Worm (Caenorhabditis elegans) whole organism, L2 larva: ENCODE data around the gene zhit-3.

Experiments used
- C34F6.9 ChIP-seq: fragments of 150-350 bp; optimal IDR thresholded peaks from 2 replicates; lab custom pipeline; 2014; ENCODE audit warnings: missing biosample characterization, missing genetic modification characterization
- F13H6.1 ChIP-seq: sonication (generic microtip); optimal IDR thresholded peaks from 2 replicates; lab custom pipeline; 2016; ENCODE audit warnings: missing genetic modification characterization, missing compliant biosample characterization
- R02D3.7 ChIP-seq: fragments of 150-350 bp; optimal IDR thresholded peaks from 2 replicates; lab custom pipeline; 2014; ENCODE audit warnings: missing biosample characterization, missing genetic modification characterization
- Y55F3AM.14 ChIP-seq: fragments of 200-800 bp; sonication (Bioruptor generic); optimal IDR thresholded peaks from 2 replicates; lab custom pipeline; 2018; ENCODE audit warnings: mild to moderate bottlenecking, missing genetic modification characterization, missing compliant biosample characterization
- ZK546.5 ChIP-seq: sonication (generic microtip); optimal IDR thresholded peaks from 2 replicates; lab custom pipeline; 2017; ENCODE audit warnings: missing biosample characterization, missing genetic modification characterization
- alr-1 ChIP-seq: fragments of 150-350 bp; optimal IDR thresholded peaks from 2 replicates; lab custom pipeline; 2014; ENCODE audit warnings: missing biosample characterization, missing genetic modification characterization
- aly-2 ChIP-seq: fragments of 150-350 bp; optimal IDR thresholded peaks from 2 replicates; lab custom pipeline; 2014; ENCODE audit warnings: missing biosample characterization, missing genetic modification characterization
- ama-1 ChIP-seq: fragments of 150-350 bp; optimal IDR thresholded peaks from 2 replicates; lab custom pipeline; 2018; ENCODE audit warnings: inconsistent platforms
- blmp-1 ChIP-seq: sonication (generic microtip); optimal IDR thresholded peaks from 2 replicates; lab custom pipeline; 2017; ENCODE audit warnings: missing genetic modification characterization, mild to moderate bottlenecking, missing compliant biosample characterization, antibody characterized with exemption, moderate library complexity; ENCODE audit not compliant: insufficient read depth
- ceh-16 ChIP-seq: fragments of 150-350 bp; optimal IDR thresholded peaks from 2 replicates; lab custom pipeline; 2014; ENCODE audit warnings: missing biosample characterization, missing genetic modification characterization
- ceh-82 ChIP-seq: fragments of 150-350 bp; optimal IDR thresholded peaks from 2 replicates; lab custom pipeline; 2014; ENCODE audit warnings: missing biosample characterization, missing genetic modification characterization
- crh-2 ChIP-seq: sonication (generic microtip); optimal IDR thresholded peaks from 2 replicates; lab custom pipeline; 2017; ENCODE audit warnings: missing biosample characterization, missing genetic modification characterization
- egl-27 ChIP-seq: sonication (generic microtip); optimal IDR thresholded peaks from 3 replicates; lab custom pipeline; 2017; ENCODE audit warnings: missing biosample characterization, missing genetic modification reagents, missing genetic modification characterization
- elt-1 ChIP-seq: fragments of 150-350 bp; optimal IDR thresholded peaks from 2 replicates; lab custom pipeline; 2014; ENCODE audit warnings: missing biosample characterization, missing genetic modification characterization
- elt-3 ChIP-seq: sonication (generic microtip); optimal IDR thresholded peaks from 2 replicates; lab custom pipeline; 2017; ENCODE audit warnings: missing biosample characterization, missing genetic modification characterization
- fos-1 ChIP-seq: fragments of 150-350 bp; optimal IDR thresholded peaks from 2 replicates; lab custom pipeline; 2014; ENCODE audit warnings: missing biosample characterization, missing genetic modification characterization
- gmeb-1 ChIP-seq: fragments of 150-350 bp; optimal IDR thresholded peaks from 2 replicates; lab custom pipeline; 2014; ENCODE audit warnings: missing biosample characterization, missing genetic modification characterization
- lin-11 ChIP-seq: fragments of 150-350 bp; sonication (generic microtip); optimal IDR thresholded peaks from 2 replicates; lab custom pipeline; 2014; ENCODE audit warnings: missing biosample characterization, missing genetic modification characterization, inconsistent platforms, mixed read lengths
- lin-13 ChIP-seq: fragments of 150-350 bp; optimal IDR thresholded peaks from 2 replicates; lab custom pipeline; 2014; ENCODE audit warnings: missing biosample characterization, missing genetic modification reagents, missing genetic modification characterization
- lin-39 ChIP-seq: fragments of 150-350 bp; optimal IDR thresholded peaks from 2 replicates; lab custom pipeline; 2014; ENCODE audit warnings: missing biosample characterization, missing genetic modification reagents, missing genetic modification characterization
- lsy-2 ChIP-seq, 2 experiments: fragments of 150-350 bp in 1 of 2; sonication (generic microtip) in 1 of 2; optimal IDR thresholded peaks; 2 replicates each; lab custom pipeline; 2014 to 2017; ENCODE audit warnings: missing biosample characterization in 2 of 2, missing genetic modification characterization in 2 of 2
- mab-5 ChIP-seq: fragments of 150-350 bp; optimal IDR thresholded peaks from 2 replicates; lab custom pipeline; 2014; ENCODE audit warnings: missing biosample characterization, missing genetic modification characterization
- mbf-1 ChIP-seq: sonication (generic microtip); optimal IDR thresholded peaks from 2 replicates; lab custom pipeline; 2017; ENCODE audit warnings: missing biosample characterization, missing genetic modification characterization
- mdl-1 ChIP-seq, 2 experiments: fragments of 150-350 bp in 1 of 2; sonication (generic microtip) in 1 of 2; optimal IDR thresholded peaks; 2 replicates each; lab custom pipeline; 2017; ENCODE audit warnings: missing biosample characterization in 2 of 2, missing genetic modification characterization in 2 of 2
- nhr-10 ChIP-seq: sonication (generic microtip); optimal IDR thresholded peaks from 2 replicates; lab custom pipeline; 2017; ENCODE audit warnings: missing biosample characterization, missing genetic modification characterization
- nhr-11 ChIP-seq: fragments of 150-350 bp; optimal IDR thresholded peaks from 2 replicates; lab custom pipeline; 2014; ENCODE audit warnings: missing biosample characterization, missing genetic modification characterization
- nhr-12 ChIP-seq: fragments of 150-350 bp; optimal IDR thresholded peaks from 2 replicates; lab custom pipeline; 2014; ENCODE audit warnings: missing biosample characterization, missing genetic modification characterization
- nhr-129 ChIP-seq: fragments of 150-350 bp; optimal IDR thresholded peaks from 2 replicates; lab custom pipeline; 2014; ENCODE audit warnings: missing biosample characterization, missing genetic modification characterization
- nhr-21 ChIP-seq: fragments of 150-350 bp; optimal IDR thresholded peaks from 2 replicates; lab custom pipeline; 2014; ENCODE audit warnings: missing biosample characterization, missing genetic modification characterization
- nhr-23 ChIP-seq: fragments of 150-350 bp; optimal IDR thresholded peaks from 2 replicates; lab custom pipeline; 2014; ENCODE audit warnings: missing biosample characterization, missing genetic modification reagents, missing genetic modification characterization
- nhr-237 ChIP-seq: fragments of 150-350 bp; optimal IDR thresholded peaks from 2 replicates; lab custom pipeline; 2014; ENCODE audit warnings: missing biosample characterization, missing genetic modification characterization
- nhr-25 ChIP-seq: fragments of 150-350 bp; sonication (generic microtip); optimal IDR thresholded peaks from 3 replicates; lab custom pipeline; 2014; ENCODE audit warnings: missing biosample characterization, missing genetic modification characterization
- nhr-6 ChIP-seq: fragments of 150-350 bp; optimal IDR thresholded peaks from 2 replicates; lab custom pipeline; 2014; ENCODE audit warnings: missing biosample characterization, missing genetic modification characterization
- nhr-77 ChIP-seq: fragments of 150-350 bp; optimal IDR thresholded peaks from 2 replicates; lab custom pipeline; 2014; ENCODE audit warnings: missing biosample characterization, missing genetic modification characterization
- peb-1 ChIP-seq: fragments of 150-350 bp; optimal IDR thresholded peaks from 2 replicates; lab custom pipeline; 2014; ENCODE audit warnings: missing biosample characterization, missing genetic modification characterization
- sem-4 ChIP-seq: fragments of 150-350 bp; optimal IDR thresholded peaks from 2 replicates; lab custom pipeline; 2014; ENCODE audit warnings: missing biosample characterization, missing genetic modification reagents, missing genetic modification characterization
- skn-1 ChIP-seq: sonication (generic microtip); optimal IDR thresholded peaks from 2 replicates; lab custom pipeline; 2017; ENCODE audit warnings: missing biosample characterization, missing genetic modification characterization
- sma-3 ChIP-seq: sonication (generic microtip); optimal IDR thresholded peaks from 2 replicates; lab custom pipeline; 2016; ENCODE audit warnings: missing genetic modification reagents, missing genetic modification characterization, missing compliant biosample characterization
- sma-9 ChIP-seq, 2 experiments: fragments of 150-350 bp in 1 of 2; sonication (generic microtip) in 1 of 2; optimal IDR thresholded peaks; 2 replicates each; lab custom pipeline; 2014 to 2016; ENCODE audit warnings: missing genetic modification characterization in 2 of 2, mild to moderate bottlenecking in 1 of 2, missing biosample characterization in 1 of 2, missing compliant biosample characterization in 1 of 2, missing genetic modification reagents in 1 of 2, moderate library complexity in 1 of 2
- snpc-4 ChIP-seq: fragments of 150-350 bp; optimal IDR thresholded peaks from 2 replicates; lab custom pipeline; 2014; ENCODE audit warnings: missing biosample characterization, missing genetic modification characterization
- unc-39 ChIP-seq: fragments of 150-350 bp; optimal IDR thresholded peaks from 2 replicates; lab custom pipeline; 2014; ENCODE audit warnings: missing biosample characterization, missing genetic modification characterization
- unc-55 ChIP-seq: fragments of 150-350 bp; sonication (generic microtip); optimal IDR thresholded peaks from 3 replicates; lab custom pipeline; 2014; ENCODE audit warnings: missing biosample characterization, missing genetic modification reagents, missing genetic modification characterization
- unc-62 ChIP-seq: fragments of 150-350 bp; optimal IDR thresholded peaks from 2 replicates; lab custom pipeline; 2014; ENCODE audit warnings: missing biosample characterization, missing genetic modification reagents, missing genetic modification characterization
- zag-1 ChIP-seq: fragments of 150-350 bp; optimal IDR thresholded peaks from 2 replicates; lab custom pipeline; 2014; ENCODE audit warnings: missing biosample characterization, missing genetic modification characterization
- ztf-1 ChIP-seq: fragments of 200-800 bp; sonication (Bioruptor generic); conservative IDR thresholded peaks from 2 replicates; pipeline ENCODE4 v1.3.6; 2022; ENCODE audit warnings: missing genetic modification characterization, missing compliant biosample characterization
- ztf-11 ChIP-seq: sonication (generic microtip); optimal IDR thresholded peaks from 2 replicates; lab custom pipeline; 2017; ENCODE audit warnings: missing biosample characterization, missing genetic modification characterization
- ztf-4 ChIP-seq: fragments of 150-350 bp; optimal IDR thresholded peaks from 2 replicates; lab custom pipeline; 2014; ENCODE audit warnings: missing biosample characterization, missing genetic modification characterization

Gene zhit-3

DNA sequence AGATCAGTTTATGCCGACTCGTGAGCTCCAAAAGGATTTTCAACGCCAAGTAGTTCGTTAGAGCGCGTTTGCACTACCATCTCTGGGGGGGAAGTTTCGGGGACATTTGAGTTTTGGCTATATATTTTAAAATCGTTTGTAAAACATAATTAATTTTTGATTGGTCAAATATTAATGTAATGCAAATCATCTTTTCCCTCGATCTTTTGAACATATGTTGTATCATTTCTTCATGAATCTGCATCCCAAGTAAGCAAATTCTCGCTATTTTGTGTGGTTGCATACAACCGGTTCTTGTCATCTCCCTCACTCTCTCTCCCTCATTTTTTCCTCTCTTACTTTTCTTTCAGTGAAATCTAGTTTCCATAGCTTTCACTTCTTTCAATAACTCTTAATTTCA is 33.8 kb downstream of the zhit-3 start:
- TF ChIP-seq ama-1, result no peak
- TF ChIP-seq sma-3 (GFP tag; lab: Kevin White, UChicago), result peak; percentile 72
- no peak for TF ChIP-seq mdl-1 (tag; optimal IDR thresholded peaks at IDR 0.05; lab: Kevin White, UChicago)
- TF ChIP-seq nhr-77, result no peak
- TF ChIP-seq ZK546.5, result no peak
- no peak for TF ChIP-seq elt-3 (tag; lab: Kevin White, UChicago)
- peak; percentile 64 for TF ChIP-seq nhr-129 (tag; lab: Kevin White, UChicago)
- peak; percentile 96 for TF ChIP-seq blmp-1 (tag; lab: Kevin White, UChicago)
- no peak for TF ChIP-seq zag-1 (tag; lab: Kevin White, UChicago)
- TF ChIP-seq nhr-11 (tag; lab: Kevin White, UChicago), result no peak
- TF ChIP-seq ceh-82 (tag; lab: Kevin White, UChicago), result no peak
- TF ChIP-seq C34F6.9, result peak; percentile 79
- TF ChIP-seq skn-1 (tag; lab: Kevin White, UChicago), result no peak
- no peak for TF ChIP-seq lin-39 (tag; lab: Kevin White, UChicago)
- no peak for TF ChIP-seq ceh-16 (tag; lab: Kevin White, UChicago)
- TF ChIP-seq Y55F3AM.14 (GFP tag; lab: Kevin White, UChicago), result no peak
- TF ChIP-seq crh-2 (tag; lab: Kevin White, UChicago), result peak; percentile 62
- TF ChIP-seq alr-1 (tag; lab: Kevin White, UChicago), result no peak
- peak; percentile 6 for TF ChIP-seq nhr-6 (tag; lab: Kevin White, UChicago)
- TF ChIP-seq egl-27 (tag; lab: Kevin White, UChicago), result no peak
- no peak for TF ChIP-seq sem-4
- peak; percentile 63 for TF ChIP-seq F13H6.1 (tag; lab: Kevin White, UChicago)
- TF ChIP-seq R02D3.7 (tag; lab: Kevin White, UChicago), result no peak
- no peak for TF ChIP-seq mbf-1 (tag; lab: Kevin White, UChicago)
- no peak for TF ChIP-seq unc-62 (GFP tag; lab: Kevin White, UChicago)
- TF ChIP-seq elt-1 (tag; lab: Kevin White, UChicago), result no peak
- TF ChIP-seq unc-55 (GFP tag; lab: Kevin White, UChicago), result peak; percentile 65
- peak; percentile 30 for TF ChIP-seq lin-13 (GFP tag; lab: Kevin White, UChicago)
- peak; percentile 28 for TF ChIP-seq fos-1 (tag; lab: Kevin White, UChicago)
- peak; percentile 15 to 76 for TF ChIP-seq lsy-2 (tag; optimal IDR thresholded peaks at IDR 0.05; lab: Kevin White, UChicago)
- no peak for TF ChIP-seq lin-11 (tag; lab: Kevin White, UChicago)
- peak; percentile 20 for TF ChIP-seq gmeb-1
- peak; percentile 50 for TF ChIP-seq nhr-25 (tag; lab: Kevin White, UChicago)
- no peak for TF ChIP-seq unc-39

DNA sequence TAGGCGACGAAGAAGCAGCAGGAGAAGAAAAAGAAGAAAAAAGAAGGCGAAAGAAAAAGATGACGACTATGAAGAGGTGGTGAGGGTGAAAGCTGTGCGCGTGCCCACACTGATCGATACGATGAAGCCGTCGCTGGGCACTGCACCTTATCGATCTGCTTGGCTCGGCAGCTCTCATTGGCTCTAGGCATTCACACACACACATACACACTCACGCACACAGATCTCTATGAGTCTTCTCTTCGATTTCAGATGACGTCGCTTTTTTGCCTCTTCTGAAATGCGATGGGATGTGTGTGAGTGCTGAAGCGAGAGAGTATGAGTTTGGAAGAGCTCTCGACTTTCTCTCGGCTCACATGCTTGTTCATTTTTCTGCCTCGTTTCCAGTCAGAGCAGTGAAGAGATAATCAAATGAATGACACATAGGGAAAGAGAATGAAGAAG is 37.3 kb downstream of the zhit-3 start:
- TF ChIP-seq unc-62 (GFP tag; lab: Kevin White, UChicago) (no peak), nhr-6 (tag; lab: Kevin White, UChicago) (peak; percentile 86), R02D3.7 (tag; lab: Kevin White, UChicago) (no peak), Y55F3AM.14 (GFP tag; lab: Kevin White, UChicago) (peak; percentile 59), fos-1 (tag; lab: Kevin White, UChicago) (peak; percentile 39), sem-4 (peak; percentile 67), elt-3 (tag; lab: Kevin White, UChicago) (no peak), nhr-25 (tag; lab: Kevin White, UChicago) (no peak), ceh-16 (tag; lab: Kevin White, UChicago) (no peak), mbf-1 (tag; lab: Kevin White, UChicago) (no peak), snpc-4 (peak; percentile 46), ztf-4 (tag; lab: Kevin White, UChicago) (peak; percentile 58), peb-1 (tag; lab: Kevin White, UChicago) (no peak), alr-1 (tag; lab: Kevin White, UChicago) (no peak), sma-9 (GFP tag; optimal IDR thresholded peaks at IDR 0.05; lab: Kevin White, UChicago) (peak; percentile 79), sma-9 (tag; optimal IDR thresholded peaks at IDR 0.05; lab: Kevin White, UChicago) (no peak), lsy-2 (tag; optimal IDR thresholded peaks at IDR 0.05; lab: Kevin White, UChicago) (peak; percentile 68 to 83), mab-5 (tag; lab: Kevin White, UChicago) (peak; percentile 75), nhr-12 (no peak), ztf-1 (GFP tag; lab: Robert Waterston, UW) (no peak), egl-27 (tag; lab: Kevin White, UChicago) (peak; percentile 60), ceh-82 (tag; lab: Kevin White, UChicago) (no peak), nhr-23 (tag; lab: Kevin White, UChicago) (no peak), aly-2 (tag; lab: Kevin White, UChicago) (no peak), F13H6.1 (tag; lab: Kevin White, UChicago) (peak; percentile 79), nhr-21 (tag; lab: Kevin White, UChicago) (peak; percentile 55), blmp-1 (tag; lab: Kevin White, UChicago) (no peak), unc-55 (GFP tag; lab: Kevin White, UChicago) (peak; percentile 96), lin-39 (tag; lab: Kevin White, UChicago) (peak; percentile 66), nhr-237 (tag; lab: Kevin White, UChicago) (no peak), crh-2 (tag; lab: Kevin White, UChicago) (peak; percentile 81), zag-1 (tag; lab: Kevin White, UChicago) (peak; percentile 95), nhr-10 (tag; lab: Kevin White, UChicago) (no peak), ama-1 (no peak), ztf-11 (tag; lab: Kevin White, UChicago) (peak; percentile 40), mdl-1 (tag; optimal IDR thresholded peaks at IDR 0.05; lab: Kevin White, UChicago) (peak; percentile 65 to 91), gmeb-1 (no peak), skn-1 (tag; lab: Kevin White, UChicago) (no peak), nhr-129 (tag; lab: Kevin White, UChicago) (peak; percentile 92), unc-39 (peak; percentile 60), lin-11 (tag; lab: Kevin White, UChicago) (peak; percentile 97), lin-13 (GFP tag; lab: Kevin White, UChicago) (peak; percentile 67), ZK546.5 (no peak)
